Fruit fly (Drosophila melanogaster): ENCODE measurements around the gene Dlic.

- TF ChIP-seq CTCF (optimal IDR thresholded peaks at IDR 0.05) (no peak), CG8478 (optimal IDR thresholded peaks at IDR 0.05) (no peak)
Observed at dm6 chrX:11135840-11136586, 18.2 kb upstream of the Dlic start.

Measured in S2 (cell line).